Worm (Caenorhabditis elegans) whole organism, midembryonic: ENCODE data around the gene nhr-277.

Experiments used
- cog-1 ChIP-seq: sonication (generic microtip); optimal IDR thresholded peaks from 2 replicates; lab custom pipeline; 2016; ENCODE audit warnings: missing genetic modification characterization, missing compliant biosample characterization
- flt-1 ChIP-seq: fragments of 200-800 bp; sonication (Bioruptor generic); IDR thresholded peaks from 2 replicates; pipeline ENCODE4 v1.3.6; 2022; ENCODE audit warnings: missing genetic modification characterization, missing compliant biosample characterization
- klf-2 ChIP-seq: fragments of 200-800 bp; sonication (Bioruptor generic); conservative IDR thresholded peaks from 2 replicates; pipeline ENCODE4 v1.3.6; 2022; ENCODE audit warnings: missing genetic modification reagents, missing genetic modification characterization, missing compliant biosample characterization
- med-1 ChIP-seq: sonication (generic microtip); optimal IDR thresholded peaks from 2 replicates; lab custom pipeline; 2017; ENCODE audit warnings: missing genetic modification characterization, mild to moderate bottlenecking, missing compliant biosample characterization, antibody characterized with exemption, missing genetic modification reagents; ENCODE audit not compliant: insufficient read depth
- ztf-29 ChIP-seq: fragments of 200-800 bp; sonication (Bioruptor generic); IDR thresholded peaks from 2 replicates; pipeline ENCODE4 v1.3.6; 2022; ENCODE audit warnings: missing genetic modification reagents, missing genetic modification characterization, missing compliant biosample characterization

DNA sequence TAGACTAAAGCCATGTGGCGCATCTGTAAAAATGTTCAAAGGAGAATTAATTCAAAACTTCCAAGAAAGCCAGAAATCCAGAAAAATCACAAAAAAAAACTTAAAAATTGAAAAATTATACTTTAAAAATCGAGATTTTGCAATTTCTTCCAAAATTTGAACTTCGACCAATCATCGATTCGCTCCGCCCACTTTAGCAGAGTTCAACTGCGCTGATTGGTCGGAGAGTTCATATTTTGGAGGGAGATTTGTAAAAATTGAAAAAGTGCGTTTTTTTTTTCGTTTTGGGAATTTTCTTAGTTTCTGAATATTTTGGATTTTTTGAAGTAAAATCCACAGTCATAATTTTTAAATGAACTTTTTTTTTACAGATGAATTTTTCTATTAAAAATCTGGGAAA is 51.2 kb downstream of the nhr-277 start:
- TF ChIP-seq klf-2, result no peak
- TF ChIP-seq flt-1 (GFP tag; lab: Robert Waterston, UW), result no peak
- no peak for TF ChIP-seq cog-1 (tag; lab: Kevin White, UChicago)
- no peak for TF ChIP-seq ztf-29 (GFP tag; lab: Robert Waterston, UW)
- no peak for TF ChIP-seq med-1 (GFP tag; lab: Kevin White, UChicago)
